Fruit fly (Drosophila melanogaster) whole organism, embryonic: ENCODE measurements around the gene Phae2.

Experiments used
- ATbp ChIP-seq: fragments of 200-800 bp; sonication (Bioruptor generic); optimal IDR thresholded peaks from 2 replicates; lab custom pipeline; 2017; ENCODE audit warnings: missing biosample characterization, mild to moderate bottlenecking, missing genetic modification characterization, missing genetic modification reagents
- Abd-B ChIP-seq: fragments of 200-800 bp; sonication (Bioruptor generic); optimal IDR thresholded peaks from 2 replicates; lab custom pipeline; 2018; ENCODE audit warnings: missing biosample characterization, mild to moderate bottlenecking, missing genetic modification characterization, moderate library complexity
- CG10209 ChIP-seq: fragments of 200-800 bp; sonication (Bioruptor generic); optimal IDR thresholded peaks from 3 replicates; lab custom pipeline; 2017; ENCODE audit warnings: missing biosample characterization, mild to moderate bottlenecking, missing genetic modification characterization, missing genetic modification reagents
- CG10366 ChIP-seq: fragments of 200-800 bp; sonication (Bioruptor generic); IDR thresholded peaks from 2 replicates; pipeline ENCODE4 v1.3.6; 2022; ENCODE audit warnings: missing biosample characterization, missing genetic modification characterization
- CG10462 ChIP-seq: fragments of 200-800 bp; sonication (Bioruptor generic); optimal IDR thresholded peaks from 2 replicates; lab custom pipeline; 2016; ENCODE audit warnings: missing biosample characterization, missing genetic modification characterization
- CG10979 ChIP-seq: fragments of 200-800 bp; sonication (Bioruptor generic); optimal IDR thresholded peaks from 2 replicates; lab custom pipeline; 2018; ENCODE audit warnings: missing biosample characterization, mild to moderate bottlenecking, missing genetic modification characterization, moderate library complexity
- CG11560 ChIP-seq: fragments of 200-800 bp; sonication (Bioruptor generic); IDR thresholded peaks from 3 replicates; pipeline ENCODE4 v1.3.6; 2022; ENCODE audit warnings: missing biosample characterization, missing genetic modification characterization
- CG12744 ChIP-seq: fragments of 200-800 bp; sonication (Bioruptor generic); optimal IDR thresholded peaks from 2 replicates; lab custom pipeline; 2016; ENCODE audit warnings: missing biosample characterization, missing genetic modification characterization
- CG1603 ChIP-seq: fragments of 200-800 bp; sonication (Bioruptor generic); optimal IDR thresholded peaks from 2 replicates; lab custom pipeline; 2019; ENCODE audit warnings: missing biosample characterization, mild to moderate bottlenecking, missing genetic modification characterization, moderate library complexity
- CG17186 ChIP-seq: fragments of 200-800 bp; sonication (Bioruptor generic); optimal IDR thresholded peaks from 3 replicates; lab custom pipeline; 2017; ENCODE audit warnings: missing biosample characterization, missing genetic modification reagents, missing genetic modification characterization
- CG2199 ChIP-seq: fragments of 200-800 bp; sonication (Bioruptor generic); IDR thresholded peaks from 3 replicates; pipeline ENCODE4 v1.3.6; 2022; ENCODE audit warnings: missing biosample characterization, missing genetic modification characterization
- CG32772 ChIP-seq: fragments of 200-800 bp; sonication (Bioruptor generic); IDR thresholded peaks from 2 replicates; pipeline ENCODE4 v1.3.6; 2022; ENCODE audit warnings: missing biosample characterization, missing genetic modification characterization
- CG6683 ChIP-seq: fragments of 200-800 bp; sonication (Bioruptor generic); optimal IDR thresholded peaks from 2 replicates; lab custom pipeline; 2017; ENCODE audit warnings: missing biosample characterization, mild to moderate bottlenecking, missing genetic modification characterization, missing genetic modification reagents
- CG7357 ChIP-seq: fragments of 200-800 bp; sonication (Bioruptor generic); IDR thresholded peaks from 3 replicates; pipeline ENCODE4 v1.3.6; 2022; ENCODE audit warnings: missing biosample characterization, missing genetic modification characterization
- CG7745 ChIP-seq: fragments of 200-800 bp; sonication (Bioruptor generic); optimal IDR thresholded peaks from 2 replicates; lab custom pipeline; 2018; ENCODE audit warnings: missing biosample characterization, mild to moderate bottlenecking, missing genetic modification characterization, moderate library complexity
- CG8281 ChIP-seq: fragments of 200-800 bp; sonication (Bioruptor generic); optimal IDR thresholded peaks from 2 replicates; lab custom pipeline; 2018; ENCODE audit warnings: missing biosample characterization, mild to moderate bottlenecking, missing genetic modification characterization, moderate library complexity
- CG9437 ChIP-seq: fragments of 200-800 bp; sonication (Bioruptor generic); optimal IDR thresholded peaks from 2 replicates; lab custom pipeline; 2018; ENCODE audit warnings: missing biosample characterization, mild to moderate bottlenecking, missing genetic modification characterization
- CG9817 ChIP-seq: fragments of 200-800 bp; sonication (Bioruptor generic); optimal IDR thresholded peaks from 2 replicates; lab custom pipeline; 2018; ENCODE audit warnings: missing biosample characterization, mild to moderate bottlenecking, missing genetic modification characterization, moderate library complexity
- Dp ChIP-seq: fragments of 200-800 bp; sonication (Bioruptor generic); optimal IDR thresholded peaks from 2 replicates; lab custom pipeline; 2018; ENCODE audit warnings: missing biosample characterization, mild to moderate bottlenecking, missing genetic modification characterization, moderate library complexity
- E2f2 ChIP-seq: fragments of 200-800 bp; sonication (Bioruptor generic); IDR thresholded peaks from 2 replicates; pipeline ENCODE4 v1.3.6; 2022; ENCODE audit warnings: missing biosample characterization, missing genetic modification characterization
- Fer3 ChIP-seq: fragments of 200-800 bp; sonication (Bioruptor generic); optimal IDR thresholded peaks from 2 replicates; lab custom pipeline; 2018; ENCODE audit warnings: missing biosample characterization, mild to moderate bottlenecking, missing genetic modification characterization, moderate library complexity
- H2.0 ChIP-seq: fragments of 200-800 bp; sonication (Bioruptor generic); IDR thresholded peaks from 2 replicates; pipeline ENCODE4 v1.3.6; 2022; ENCODE audit warnings: missing biosample characterization, missing genetic modification characterization
- HLH3B ChIP-seq: fragments of 200-800 bp; sonication (Bioruptor generic); IDR thresholded peaks from 2 replicates; pipeline ENCODE4 v1.3.6; 2022; ENCODE audit warnings: missing biosample characterization, missing genetic modification characterization
- Hmr ChIP-seq: fragments of 200-800 bp; sonication (Bioruptor generic); optimal IDR thresholded peaks from 3 replicates; lab custom pipeline; 2017; ENCODE audit warnings: mild to moderate bottlenecking, missing biosample characterization, missing genetic modification reagents, missing genetic modification characterization
- Hr39 ChIP-seq: fragments of >200 bp; optimal IDR thresholded peaks from 2 replicates; lab custom pipeline; 2017
- Hr78 ChIP-seq, 2 experiments: fragments of 200-800 bp in 1 of 2; fragments of >200 bp in 1 of 2; sonication (Bioruptor generic) in 1 of 2; optimal IDR thresholded peaks; 2 replicates each; lab custom pipeline; 2017 to 2019; ENCODE audit warnings: missing biosample characterization in 2 of 2, missing genetic modification characterization in 2 of 2, mild to moderate bottlenecking in 1 of 2, moderate library complexity in 1 of 2
- MBD-R2 ChIP-seq: fragments of 200-800 bp; sonication (Bioruptor generic); IDR thresholded peaks from 2 replicates; pipeline ENCODE4 v1.3.6; 2022; ENCODE audit warnings: missing biosample characterization, missing genetic modification characterization
- MESR4 ChIP-seq: fragments of 200-800 bp; sonication (Bioruptor generic); optimal IDR thresholded peaks from 2 replicates; lab custom pipeline; 2018; ENCODE audit warnings: missing biosample characterization, mild to moderate bottlenecking, missing genetic modification characterization, moderate library complexity
- Mad ChIP-seq: fragments of 200-800 bp; sonication (Bioruptor generic); optimal IDR thresholded peaks from 2 replicates; lab custom pipeline; 2016; ENCODE audit warnings: missing biosample characterization, missing genetic modification characterization
- Opbp ChIP-seq: fragments of 200-800 bp; sonication (Bioruptor generic); IDR thresholded peaks from 3 replicates; pipeline ENCODE4 v1.3.6; 2022; ENCODE audit warnings: missing biosample characterization, missing genetic modification characterization; ENCODE audit not compliant: partially characterized antibody
- PHDP ChIP-seq: fragments of 200-800 bp; sonication (Bioruptor generic); optimal IDR thresholded peaks from 3 replicates; lab custom pipeline; 2018; ENCODE audit warnings: missing biosample characterization, mild to moderate bottlenecking, missing genetic modification characterization, moderate library complexity
- Sin3A ChIP-seq: fragments of >200 bp; optimal IDR thresholded peaks from 2 replicates; lab custom pipeline; 2018
- Sox100B ChIP-seq: fragments of 200-800 bp; sonication (Bioruptor generic); optimal IDR thresholded peaks from 3 replicates; lab custom pipeline; 2018; ENCODE audit warnings: missing biosample characterization, mild to moderate bottlenecking, missing genetic modification characterization
- YL-1 ChIP-seq: fragments of 200-800 bp; sonication (Bioruptor generic); optimal IDR thresholded peaks from 3 replicates; lab custom pipeline; 2017; ENCODE audit warnings: missing biosample characterization, mild to moderate bottlenecking, missing genetic modification characterization
- az2 ChIP-seq: fragments of 200-800 bp; sonication (Bioruptor generic); optimal IDR thresholded peaks from 3 replicates; lab custom pipeline; 2016; ENCODE audit warnings: missing biosample characterization, missing genetic modification characterization
- bcd ChIP-seq: fragments of 200-800 bp; sonication (Bioruptor generic); optimal IDR thresholded peaks from 2 replicates; lab custom pipeline; 2017; ENCODE audit warnings: missing biosample characterization, mild to moderate bottlenecking, missing genetic modification characterization
- br ChIP-seq: fragments of >200 bp; optimal IDR thresholded peaks from 2 replicates; lab custom pipeline; 2017
- chn ChIP-seq: fragments of 200-800 bp; sonication (Bioruptor generic); optimal IDR thresholded peaks from 2 replicates; lab custom pipeline; 2016; ENCODE audit warnings: missing biosample characterization, missing genetic modification characterization
- crp ChIP-seq, 2 experiments: fragments of 200-800 bp; sonication (Bioruptor generic); optimal IDR thresholded peaks; 2 replicates in 1 of 2; 3 replicates in 1 of 2; lab custom pipeline; 2017; ENCODE audit warnings: missing biosample characterization in 2 of 2, missing genetic modification characterization in 2 of 2, mild to moderate bottlenecking in 1 of 2, moderate library complexity in 1 of 2
- en ChIP-seq: fragments of 200-800 bp; sonication (Bioruptor generic); optimal IDR thresholded peaks from 2 replicates; lab custom pipeline; 2016; ENCODE audit warnings: missing biosample characterization, missing genetic modification characterization
- ftz-f1 ChIP-seq: fragments of 200-800 bp; sonication (Bioruptor generic); optimal IDR thresholded peaks from 2 replicates; lab custom pipeline; 2016; ENCODE audit warnings: missing biosample characterization, missing genetic modification characterization
- gce ChIP-seq: fragments of 200-800 bp; sonication (Bioruptor generic); IDR thresholded peaks from 3 replicates; pipeline ENCODE4 v1.3.6; 2022; ENCODE audit warnings: missing biosample characterization, missing genetic modification characterization
- gfzf ChIP-seq: fragments of 200-800 bp; sonication (Bioruptor generic); optimal IDR thresholded peaks from 2 replicates; lab custom pipeline; 2016; ENCODE audit warnings: missing biosample characterization, mild to moderate bottlenecking, missing genetic modification characterization, moderate library complexity
- ham ChIP-seq: fragments of 200-800 bp; sonication (Bioruptor generic); IDR thresholded peaks from 2 replicates; pipeline ENCODE4 v1.3.6; 2022; ENCODE audit warnings: missing biosample characterization, missing genetic modification characterization
- luna ChIP-seq: fragments of 200-800 bp; sonication (Bioruptor generic); optimal IDR thresholded peaks from 2 replicates; lab custom pipeline; 2016; ENCODE audit warnings: missing biosample characterization, missing genetic modification characterization
- mirr ChIP-seq: fragments of 200-800 bp; sonication (Bioruptor generic); optimal IDR thresholded peaks from 3 replicates; lab custom pipeline; 2018; ENCODE audit warnings: missing biosample characterization, mild to moderate bottlenecking, missing genetic modification characterization
- pita ChIP-seq: fragments of 200-800 bp; sonication (Bioruptor generic); optimal IDR thresholded peaks from 2 replicates; lab custom pipeline; 2017; ENCODE audit warnings: missing biosample characterization, mild to moderate bottlenecking, missing genetic modification characterization
- prd ChIP-seq, 3 experiments: fragments of >200 bp in 2 of 3; fragments of 200-800 bp in 1 of 3; sonication (Bioruptor generic) in 1 of 3; optimal IDR thresholded peaks in 2 of 3; IDR thresholded peaks in 1 of 3; 2 replicates in 2 of 3; 3 replicates in 1 of 3; pipeline versions ENCODE4 v1.3.6 to Lab custom; 2017 to 2022; ENCODE audit warnings: missing biosample characterization in 1 of 3, missing genetic modification characterization in 1 of 3
- pum ChIP-seq: fragments of 200-800 bp; sonication (Bioruptor generic); optimal IDR thresholded peaks from 2 replicates; lab custom pipeline; 2016; ENCODE audit warnings: missing biosample characterization, missing genetic modification characterization
- sens ChIP-seq: fragments of 200-800 bp; sonication (Bioruptor generic); peaks from one replicate; lab custom pipeline; 2016; ENCODE audit warnings: missing biosample characterization, missing genetic modification characterization
- sim ChIP-seq: fragments of 200-800 bp; sonication (Bioruptor generic); IDR thresholded peaks from 2 replicates; pipeline ENCODE4 v1.3.6; 2022; ENCODE audit warnings: missing biosample characterization, missing genetic modification characterization
- wor ChIP-seq: fragments of 200-800 bp; sonication (Bioruptor generic); IDR thresholded peaks from 2 replicates; pipeline ENCODE4 v1.3.6; 2022; ENCODE audit warnings: missing biosample characterization, missing genetic modification characterization

The Phae2 gene

dm6 chr2L:12097698-12098097, 13.2 kb upstream of the Phae2 start, which contains the start of gene Ced-12 (continued):
- no peak for TF ChIP-seq CG10462
- no peak for TF ChIP-seq chn (GFP tag; lab: Kevin White, UChicago)
- no peak for TF ChIP-seq CG10366 (GFP tag; lab: Robert Waterston, UW)
- TF ChIP-seq MESR4 (GFP tag; lab: Kevin White, UChicago) = peak; percentile 58
- peak in 1 of 2 experiments; percentile 4 for TF ChIP-seq crp (GFP tag; optimal IDR thresholded peaks at IDR 0.05; lab: Kevin White, UChicago)
- peak; percentile 50; the same call in 1 of the 2 replicates for TF ChIP-seq CG32772 (GFP tag; lab: Robert Waterston, UW)
- peak; percentile 23 for TF ChIP-seq YL-1 (GFP tag; lab: Kevin White, UChicago)
- no peak for TF ChIP-seq CG6683
- no peak for TF ChIP-seq prd (optimal IDR thresholded peaks at IDR 0.05; lab: Kevin White, UChicago)
- TF ChIP-seq prd (GFP tag; IDR thresholded peaks at IDR 0.05; lab: Robert Waterston, UW) = no peak
- TF ChIP-seq br (lab: Kevin White, UChicago) = no peak
- TF ChIP-seq CG9817 (tag; lab: Kevin White, UChicago) = no peak
- TF ChIP-seq CG8281 (tag; lab: Kevin White, UChicago) = no peak
- TF ChIP-seq luna (GFP tag; lab: Kevin White, UChicago) = no peak
- peak; percentile 90 for TF ChIP-seq Dp
- TF ChIP-seq CG7745 = no peak
- TF ChIP-seq CG11560 = no peak
- no peak for TF ChIP-seq ATbp (GFP tag; lab: Kevin White, UChicago)
- TF ChIP-seq CG10979 (tag; lab: Kevin White, UChicago) = no peak
- TF ChIP-seq H2.0 (GFP tag; lab: Robert Waterston, UW) = no peak
- peak; percentile 83 for TF ChIP-seq CG17186 (GFP tag; lab: Kevin White, UChicago)
- TF ChIP-seq ham = no peak
- TF ChIP-seq CG9437 = no peak
- TF ChIP-seq Sin3A (lab: Kevin White, UChicago) = peak; percentile 6
- TF ChIP-seq HLH3B (GFP tag; lab: Robert Waterston, UW) = no peak
- no peak for TF ChIP-seq Hmr
- peak; percentile 46 for TF ChIP-seq MBD-R2
- no peak for TF ChIP-seq CG7357 (GFP tag; lab: Robert Waterston, UW)
- TF ChIP-seq sim (GFP tag; lab: Robert Waterston, UW) = no peak
- no peak for TF ChIP-seq pum (GFP tag; lab: Kevin White, UChicago)
- TF ChIP-seq CG2199 (GFP tag; lab: Robert Waterston, UW) = no peak
- TF ChIP-seq Opbp = 0 out of 3 replicates have a peak, but pooled peaks have one; percentile 8
- peak; percentile 24 for TF ChIP-seq CG1603 (tag; lab: Kevin White, UChicago)
- no peak for TF ChIP-seq ftz-f1 (GFP tag; lab: Kevin White, UChicago)
- no peak for TF ChIP-seq CG10209 (GFP tag; lab: Kevin White, UChicago)
- no peak for TF ChIP-seq Hr78 (GFP tag; optimal IDR thresholded peaks at IDR 0.05; lab: Kevin White, UChicago)
- TF ChIP-seq Fer3 (tag; lab: Kevin White, UChicago) = no peak
- TF ChIP-seq E2f2 (GFP tag; lab: Robert Waterston, UW) = peak; percentile 96
- TF ChIP-seq Hr39 (lab: Kevin White, UChicago) = no peak
- TF ChIP-seq mirr (GFP tag; lab: Kevin White, UChicago) = no peak
- TF ChIP-seq az2 (GFP tag; lab: Kevin White, UChicago) = no peak
- TF ChIP-seq CG12744 (GFP tag; lab: Kevin White, UChicago) = no peak
- no peak for TF ChIP-seq Abd-B
- TF ChIP-seq wor (GFP tag; lab: Robert Waterston, UW) = no peak
- TF ChIP-seq bcd (GFP tag; lab: Kevin White, UChicago) = no peak
- peak; percentile 87 for TF ChIP-seq gfzf (GFP tag; lab: Kevin White, UChicago)
- TF ChIP-seq pita (GFP tag; lab: Kevin White, UChicago) = no peak
- TF ChIP-seq sens (GFP tag; lab: Kevin White, UChicago) = peak; percentile 37
- no peak for TF ChIP-seq en
- no peak for TF ChIP-seq gce
- TF ChIP-seq Sox100B (GFP tag; lab: Kevin White, UChicago) = no peak
- TF ChIP-seq Mad (GFP tag; lab: Kevin White, UChicago) = no peak
- no peak for TF ChIP-seq PHDP (tag; lab: Kevin White, UChicago)
